Fruit fly (Drosophila melanogaster) Kc167 (cell line): ENCODE results near the gene CG18231.

Experiments
- Myc ChIP-seq: fragments of >200 bp; optimal IDR thresholded peaks from 2 replicates; lab custom pipeline; 2017; ENCODE audit warnings: missing external identifiers
- h ChIP-seq: fragments of >200 bp; optimal IDR thresholded peaks from 3 replicates; lab custom pipeline; 2018; ENCODE audit warnings: missing external identifiers
- ttk ChIP-seq: sonication (Bioruptor generic); optimal IDR thresholded peaks from 2 replicates; lab custom pipeline; 2017; ENCODE audit warnings: missing external identifiers

DNA sequence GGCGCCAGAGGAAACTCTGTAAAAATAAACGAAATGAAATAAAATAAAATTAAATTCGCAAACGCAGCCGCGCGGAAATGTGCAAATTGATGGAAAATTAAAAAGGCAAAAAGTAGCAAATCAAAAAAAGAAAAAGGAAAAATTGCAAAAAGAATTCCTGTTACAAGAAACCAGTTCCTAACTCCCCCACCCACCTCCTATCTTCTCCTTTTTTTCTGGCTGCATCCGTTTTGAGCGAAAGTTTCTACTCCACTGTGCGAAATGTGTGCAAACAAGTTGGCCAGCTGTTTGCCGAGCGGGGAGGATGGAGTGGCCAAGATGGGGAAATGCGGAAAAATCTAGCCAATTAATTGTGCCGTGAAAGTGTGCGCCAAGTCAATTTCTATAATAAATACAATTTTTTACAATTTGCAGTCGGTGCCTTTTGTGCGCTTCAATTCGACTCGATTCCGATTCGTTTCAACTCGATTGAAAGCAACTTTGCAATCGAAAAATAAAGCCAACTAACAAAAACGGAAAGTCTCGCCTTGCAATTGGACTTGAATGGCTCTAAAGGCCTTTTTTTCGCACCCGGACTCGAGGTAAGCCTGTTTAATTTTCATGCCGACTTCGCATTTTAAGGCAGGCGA, 19.3 kb downstream of the CG18231 start:
- TF ChIP-seq Myc (lab: Kevin White, UChicago): no peak
- no peak for TF ChIP-seq ttk (lab: Kevin White, UChicago)
- no peak for TF ChIP-seq h
